Worm (Caenorhabditis elegans) whole organism, L3 larva: Measurements from ENCODE around the gene F44E2.4.

Experiments used
- R02D3.7 ChIP-seq: fragments of 150-350 bp; optimal IDR thresholded peaks from 2 replicates; lab custom pipeline; 2014; ENCODE audit warnings: missing biosample characterization, missing genetic modification characterization
- ZK546.5 ChIP-seq: sonication (generic microtip); optimal IDR thresholded peaks from 2 replicates; lab custom pipeline; 2017; ENCODE audit warnings: missing biosample characterization, missing genetic modification characterization
- aly-2 ChIP-seq: fragments of 150-350 bp; optimal IDR thresholded peaks from 2 replicates; lab custom pipeline; 2014; ENCODE audit warnings: missing biosample characterization, missing genetic modification characterization
- ama-1 ChIP-seq: fragments of 150-350 bp; optimal IDR thresholded peaks from 2 replicates; lab custom pipeline; 2018
- ceh-16 ChIP-seq: sonication (generic microtip); optimal IDR thresholded peaks from 2 replicates; lab custom pipeline; 2017; ENCODE audit warnings: missing biosample characterization, missing genetic modification characterization
- ceh-28 ChIP-seq: fragments of 150-350 bp; optimal IDR thresholded peaks from 2 replicates; lab custom pipeline; 2014; ENCODE audit warnings: missing biosample characterization, missing genetic modification reagents, missing genetic modification characterization
- ceh-82 ChIP-seq: fragments of 150-350 bp; optimal IDR thresholded peaks from 2 replicates; lab custom pipeline; 2014; ENCODE audit warnings: missing biosample characterization, missing genetic modification characterization
- ceh-9 ChIP-seq: sonication (generic microtip); optimal IDR thresholded peaks from 2 replicates; lab custom pipeline; 2018; ENCODE audit warnings: missing biosample characterization, missing genetic modification characterization
- daf-12 ChIP-seq: fragments of 150-350 bp; optimal IDR thresholded peaks from 2 replicates; lab custom pipeline; 2014; ENCODE audit warnings: missing biosample characterization, missing genetic modification reagents, missing genetic modification characterization
- egl-27 ChIP-seq: sonication (generic microtip); optimal IDR thresholded peaks from 4 replicates; lab custom pipeline; 2017; ENCODE audit warnings: missing biosample characterization, missing genetic modification reagents, missing genetic modification characterization
- egl-5 ChIP-seq: fragments of 150-350 bp; optimal IDR thresholded peaks from 2 replicates; lab custom pipeline; 2017; ENCODE audit warnings: missing biosample characterization, missing genetic modification reagents, missing genetic modification characterization, inconsistent platforms
- elt-1 ChIP-seq: fragments of 150-350 bp; optimal IDR thresholded peaks from 2 replicates; lab custom pipeline; 2014; ENCODE audit warnings: missing biosample characterization, missing genetic modification characterization
- elt-2 ChIP-seq: sonication (generic microtip); optimal IDR thresholded peaks from 2 replicates; lab custom pipeline; 2016; ENCODE audit warnings: missing genetic modification reagents, mild to moderate bottlenecking, missing genetic modification characterization, missing compliant biosample characterization
- elt-3 ChIP-seq, 3 experiments: fragments of 150-350 bp in 1 of 3; sonication (generic microtip) in 2 of 3; optimal IDR thresholded peaks; 2 replicates in 2 of 3; 4 replicates in 1 of 3; lab custom pipeline; 2014 to 2017; ENCODE audit warnings: missing biosample characterization in 3 of 3, missing genetic modification characterization in 3 of 3
- eor-1 ChIP-seq, 2 experiments: fragments of 150-350 bp; optimal IDR thresholded peaks; 2 replicates each; lab custom pipeline; 2014 to 2018; ENCODE audit warnings: missing biosample characterization in 2 of 2, missing genetic modification characterization in 2 of 2
- fkh-10 ChIP-seq: sonication (generic microtip); optimal IDR thresholded peaks from 2 replicates; lab custom pipeline; 2017; ENCODE audit warnings: missing biosample characterization, missing genetic modification reagents, missing genetic modification characterization
- fkh-2 ChIP-seq: fragments of 150-350 bp; optimal IDR thresholded peaks from 2 replicates; lab custom pipeline; 2014; ENCODE audit warnings: missing biosample characterization, missing genetic modification reagents, missing genetic modification characterization
- fos-1 ChIP-seq: fragments of 150-350 bp; optimal IDR thresholded peaks from 2 replicates; lab custom pipeline; 2014; ENCODE audit warnings: missing biosample characterization, missing genetic modification characterization
- hmg-11 ChIP-seq: sonication (generic microtip); optimal IDR thresholded peaks from 2 replicates; lab custom pipeline; 2016; ENCODE audit warnings: missing genetic modification characterization, missing compliant biosample characterization
- jun-1 ChIP-seq: fragments of 150-350 bp; optimal IDR thresholded peaks from 2 replicates; lab custom pipeline; 2014; ENCODE audit warnings: missing biosample characterization, missing genetic modification reagents, missing genetic modification characterization
- lin-15B ChIP-seq: fragments of 150-350 bp; optimal IDR thresholded peaks from 2 replicates; lab custom pipeline; 2014; ENCODE audit warnings: missing biosample characterization, missing genetic modification characterization
- lin-39 ChIP-seq: fragments of 150-350 bp; optimal IDR thresholded peaks from 2 replicates; lab custom pipeline; 2018; ENCODE audit warnings: missing biosample characterization, missing genetic modification reagents, missing genetic modification characterization
- lsy-12 ChIP-seq: sonication (generic microtip); optimal IDR thresholded peaks from 2 replicates; lab custom pipeline; 2016; ENCODE audit warnings: mild to moderate bottlenecking, missing genetic modification characterization, missing compliant biosample characterization
- mdl-1 ChIP-seq: fragments of 150-350 bp; optimal IDR thresholded peaks from 2 replicates; lab custom pipeline; 2014; ENCODE audit warnings: missing biosample characterization, missing genetic modification characterization
- mml-1 ChIP-seq: fragments of 150-350 bp; sonication (generic microtip); optimal IDR thresholded peaks from 3 replicates; lab custom pipeline; 2014; ENCODE audit warnings: missing biosample characterization, missing genetic modification characterization
- nfya-1 ChIP-seq: sonication (generic microtip); optimal IDR thresholded peaks from 2 replicates; lab custom pipeline; 2017; ENCODE audit warnings: missing genetic modification characterization, mild to moderate bottlenecking, missing compliant biosample characterization, antibody characterized with exemption, moderate library complexity; ENCODE audit not compliant: insufficient read depth
- nhr-11 ChIP-seq: fragments of 150-350 bp; optimal IDR thresholded peaks from 2 replicates; lab custom pipeline; 2014; ENCODE audit warnings: missing biosample characterization, missing genetic modification characterization
- nhr-12 ChIP-seq: fragments of 150-350 bp; optimal IDR thresholded peaks from 2 replicates; lab custom pipeline; 2014; ENCODE audit warnings: missing biosample characterization, missing genetic modification characterization
- nhr-23 ChIP-seq: fragments of 150-350 bp; optimal IDR thresholded peaks from 2 replicates; lab custom pipeline; 2014; ENCODE audit warnings: missing biosample characterization, missing genetic modification reagents, missing genetic modification characterization
- nhr-237 ChIP-seq: fragments of 150-350 bp; optimal IDR thresholded peaks from 2 replicates; lab custom pipeline; 2014; ENCODE audit warnings: missing biosample characterization, missing genetic modification characterization
- nhr-25 ChIP-seq: sonication (generic microtip); optimal IDR thresholded peaks from 2 replicates; lab custom pipeline; 2017; ENCODE audit warnings: missing biosample characterization, missing genetic modification characterization
- nhr-28 ChIP-seq: fragments of 150-350 bp; optimal IDR thresholded peaks from 2 replicates; lab custom pipeline; 2014; ENCODE audit warnings: missing biosample characterization, missing genetic modification characterization
- nhr-43 ChIP-seq: sonication (generic microtip); optimal IDR thresholded peaks from 2 replicates; lab custom pipeline; 2016; ENCODE audit warnings: mild to moderate bottlenecking, missing genetic modification characterization, missing compliant biosample characterization; ENCODE audit not compliant: poor library complexity, severe bottlenecking
- nhr-67 ChIP-seq: fragments of 150-350 bp; optimal IDR thresholded peaks from 2 replicates; lab custom pipeline; 2014; ENCODE audit warnings: missing biosample characterization, missing genetic modification characterization
- nhr-76 ChIP-seq: fragments of 150-350 bp; sonication (generic microtip); optimal IDR thresholded peaks from 5 replicates; lab custom pipeline; 2014; ENCODE audit warnings: missing biosample characterization, missing genetic modification characterization
- nhr-77 ChIP-seq: fragments of 150-350 bp; optimal IDR thresholded peaks from 2 replicates; lab custom pipeline; 2014; ENCODE audit warnings: missing biosample characterization, missing genetic modification characterization
- pha-4 ChIP-seq: fragments of 150-350 bp; optimal IDR thresholded peaks from 2 replicates; lab custom pipeline; 2014; ENCODE audit warnings: missing biosample characterization, missing genetic modification reagents, missing genetic modification characterization
- pqm-1 ChIP-seq: fragments of 150-350 bp; optimal IDR thresholded peaks from 2 replicates; lab custom pipeline; 2017; ENCODE audit warnings: missing biosample characterization, missing genetic modification characterization, inconsistent platforms
- sea-2 ChIP-seq: fragments of 150-350 bp; sonication (generic microtip); optimal IDR thresholded peaks from 4 replicates; lab custom pipeline; 2014; ENCODE audit warnings: missing biosample characterization, missing genetic modification reagents, missing genetic modification characterization
- skn-1 ChIP-seq: fragments of 150-350 bp; optimal IDR thresholded peaks from 2 replicates; lab custom pipeline; 2014; ENCODE audit warnings: missing biosample characterization, missing genetic modification characterization
- snpc-4 ChIP-seq: fragments of 150-350 bp; optimal IDR thresholded peaks from 2 replicates; lab custom pipeline; 2014; ENCODE audit warnings: missing biosample characterization, missing genetic modification characterization
- tbx-2 ChIP-seq: sonication (generic microtip); optimal IDR thresholded peaks from 2 replicates; lab custom pipeline; 2016; ENCODE audit warnings: mild to moderate bottlenecking, missing genetic modification characterization, missing compliant biosample characterization
- unc-39 ChIP-seq: sonication (generic microtip); optimal IDR thresholded peaks from 4 replicates; lab custom pipeline; 2017; ENCODE audit warnings: missing biosample characterization, missing genetic modification characterization
- unc-62 ChIP-seq: fragments of 150-350 bp; sonication (generic microtip); optimal IDR thresholded peaks from 4 replicates; lab custom pipeline; 2014; ENCODE audit warnings: missing biosample characterization, missing genetic modification reagents, missing genetic modification characterization
- zag-1 ChIP-seq: fragments of 150-350 bp; optimal IDR thresholded peaks from 2 replicates; lab custom pipeline; 2014; ENCODE audit warnings: missing biosample characterization, missing genetic modification characterization
- ztf-11 ChIP-seq: fragments of 150-350 bp; optimal IDR thresholded peaks from 2 replicates; lab custom pipeline; 2014; ENCODE audit warnings: missing biosample characterization, missing genetic modification characterization
- ztf-4 ChIP-seq: fragments of 150-350 bp; optimal IDR thresholded peaks from 2 replicates; lab custom pipeline; 2014; ENCODE audit warnings: missing biosample characterization, missing genetic modification characterization

Gene F44E2.4

ce11 chrIII:8795595-8796141 lies 42.6 kb downstream of the F44E2.4 start:
- TF ChIP-seq fkh-10 (GFP tag; lab: Kevin White, UChicago) (peak; percentile 95), ztf-4 (peak; percentile 78), unc-39 (tag; lab: Kevin White, UChicago) (peak; percentile 20), tbx-2 (tag; lab: Kevin White, UChicago) (peak; percentile 93), ceh-9 (peak; percentile 53), ceh-28 (tag; lab: Kevin White, UChicago) (peak; percentile 95), snpc-4 (peak; percentile 97), nhr-12 (tag; lab: Kevin White, UChicago) (no peak), pha-4 (tag; lab: Kevin White, UChicago) (peak; percentile 90), nhr-237 (no peak), egl-5 (peak; percentile 68), lin-15B (tag; lab: Kevin White, UChicago) (peak; percentile 71), eor-1 (tag; optimal IDR thresholded peaks at IDR 0.05; lab: Kevin White, UChicago) (peak in 1 of 2 experiments; percentile 41), fos-1 (tag; lab: Kevin White, UChicago) (peak; percentile 53), daf-12 (tag; lab: Kevin White, UChicago) (peak; percentile 63), fkh-2 (tag; lab: Kevin White, UChicago) (no peak), nhr-77 (peak; percentile 60), aly-2 (tag; lab: Kevin White, UChicago) (no peak), mdl-1 (tag; lab: Kevin White, UChicago) (peak; percentile 96), ama-1 (peak; percentile 60), mml-1 (tag; lab: Kevin White, UChicago) (no peak), skn-1 (tag; lab: Kevin White, UChicago) (peak; percentile 54), nhr-11 (tag; lab: Kevin White, UChicago) (peak; percentile 93), ZK546.5 (tag; lab: Kevin White, UChicago) (no peak), egl-27 (tag; lab: Kevin White, UChicago) (peak; percentile 88), hmg-11 (peak; percentile 100), elt-2 (tag; lab: Kevin White, UChicago) (peak; percentile 66), nhr-23 (tag; lab: Kevin White, UChicago) (peak; percentile 99), elt-1 (tag; lab: Kevin White, UChicago) (peak; percentile 83), nhr-76 (peak; percentile 2), ceh-16 (tag; lab: Kevin White, UChicago) (no peak), lin-39 (tag; lab: Kevin White, UChicago) (peak; percentile 93), elt-3 (tag; optimal IDR thresholded peaks at IDR 0.05; lab: Kevin White, UChicago) (peak in 1 of 3 experiments; percentile 36), nhr-25 (tag; lab: Kevin White, UChicago) (peak; percentile 98), nhr-28 (no peak), nfya-1 (peak; percentile 97), zag-1 (tag; lab: Kevin White, UChicago) (peak; percentile 87), lsy-12 (tag; lab: Kevin White, UChicago) (peak; percentile 94), nhr-67 (no peak), ceh-82 (tag; lab: Kevin White, UChicago) (peak; percentile 91), sea-2 (GFP tag; lab: Kevin White, UChicago) (peak; percentile 94), jun-1 (tag; lab: Kevin White, UChicago) (peak; percentile 96), unc-62 (peak; percentile 95), ztf-11 (tag; lab: Kevin White, UChicago) (no peak), nhr-43 (peak; percentile 97), pqm-1 (tag; lab: Kevin White, UChicago) (peak; percentile 85), R02D3.7 (peak; percentile 83)
